Worm (Caenorhabditis elegans): ENCODE measurements around the gene acs-6.
A peak's percentile ranks its signal among the peaks of the same experiment; 100 is the strongest.

DNA sequence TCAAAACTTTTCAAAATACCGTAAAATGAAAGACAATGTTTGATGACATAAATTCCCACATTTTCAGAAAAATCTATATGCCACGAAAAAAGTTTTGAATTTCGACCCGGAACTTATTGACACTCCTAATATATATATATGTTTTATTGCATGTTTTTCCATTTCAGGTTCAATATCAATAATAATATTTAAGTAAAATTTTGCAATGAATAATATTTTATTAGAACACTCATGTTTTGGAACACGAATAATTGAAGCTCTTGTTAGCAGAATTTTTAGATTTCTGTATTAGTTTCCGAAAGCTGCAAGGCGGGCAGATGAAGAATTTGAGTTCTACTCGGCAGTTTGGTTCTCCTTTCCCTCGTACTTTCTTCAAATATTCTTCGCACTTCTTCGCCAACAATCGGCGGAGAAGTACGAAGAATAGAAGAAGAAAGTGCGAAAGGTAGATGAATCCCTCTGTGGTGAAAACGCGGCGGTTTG lies 31.6 kb downstream of the acs-6 start, which contains the start of gene T02G5.3:
- TF ChIP-seq T22C8.4 (GFP tag; IDR thresholded peaks at IDR 0.05) = no peak
- no peak for TF ChIP-seq ztf-29 (GFP tag; IDR thresholded peaks at IDR 0.05)
- no peak for TF ChIP-seq klf-2 (GFP tag; conservative IDR thresholded peaks at IDR 0.05)
- TF ChIP-seq tab-1 (GFP tag; IDR thresholded peaks at IDR 0.05) = no peak
- TF ChIP-seq med-1 (GFP tag; optimal IDR thresholded peaks at IDR 0.05; ENCODE audit: insufficient read depth) = no peak
- no peak for TF ChIP-seq ztf-23 (GFP tag; IDR thresholded peaks at IDR 0.05)
- no peak for TF ChIP-seq ref-1 (GFP tag; conservative IDR thresholded peaks at IDR 0.05)
- 0 out of 2 replicates have a peak, but pooled peaks have one; percentile 40 for TF ChIP-seq flt-1 (GFP tag; IDR thresholded peaks at IDR 0.05)
- no peak for TF ChIP-seq cog-1 (tag; optimal IDR thresholded peaks at IDR 0.05)
